Worm (Caenorhabditis elegans) whole organism, early embryonic: ENCODE measurements around the gene T21E8.4.

Source experiments
- B0310.2 ChIP-seq: sonication (generic microtip); optimal IDR thresholded peaks from 2 replicates; lab custom pipeline; 2016; ENCODE audit warnings: mild to moderate bottlenecking, missing genetic modification characterization, missing compliant biosample characterization
- F13C5.2 ChIP-seq: sonication (generic microtip); optimal IDR thresholded peaks from 2 replicates; lab custom pipeline; 2017; ENCODE audit warnings: mild to moderate bottlenecking, missing genetic modification characterization, inconsistent platforms, missing compliant biosample characterization
- aly-1 ChIP-seq: sonication (generic microtip); optimal IDR thresholded peaks from 2 replicates; lab custom pipeline; 2016; ENCODE audit warnings: missing genetic modification characterization, missing compliant biosample characterization
- ama-1 ChIP-seq: fragments of 150-350 bp; optimal IDR thresholded peaks from 2 replicates; lab custom pipeline; 2014
- ceh-13 ChIP-seq: fragments of 200-800 bp; sonication (Bioruptor generic); optimal IDR thresholded peaks from 2 replicates; lab custom pipeline; 2018; ENCODE audit warnings: mild to moderate bottlenecking, missing genetic modification characterization, missing compliant biosample characterization
- ceh-36 ChIP-seq: sonication (generic microtip); optimal IDR thresholded peaks from 2 replicates; lab custom pipeline; 2016; ENCODE audit warnings: missing genetic modification characterization, inconsistent platforms, missing compliant biosample characterization
- ets-7 ChIP-seq: sonication (generic microtip); optimal IDR thresholded peaks from 2 replicates; lab custom pipeline; 2016; ENCODE audit warnings: missing genotype, missing genetic modification characterization, missing compliant biosample characterization
- flt-1 ChIP-seq: fragments of 200-800 bp; sonication (Bioruptor generic); IDR thresholded peaks from 2 replicates; pipeline ENCODE4 v1.3.6; 2022; ENCODE audit warnings: missing genetic modification characterization, missing compliant biosample characterization
- hmbx-1 ChIP-seq: sonication (generic microtip); optimal IDR thresholded peaks from 2 replicates; lab custom pipeline; 2016; ENCODE audit warnings: mild to moderate bottlenecking, missing genetic modification characterization, missing compliant biosample characterization
- hmg-4 ChIP-seq: fragments of 200-800 bp; sonication (Bioruptor generic); optimal IDR thresholded peaks from 2 replicates; lab custom pipeline; 2018; ENCODE audit warnings: mild to moderate bottlenecking, missing genetic modification characterization, missing compliant biosample characterization
- hnd-1 ChIP-seq: sonication (generic microtip); optimal IDR thresholded peaks from 2 replicates; lab custom pipeline; 2016; ENCODE audit warnings: missing genetic modification characterization, missing compliant biosample characterization
- pes-1 ChIP-seq: fragments of 200-800 bp; sonication (Bioruptor generic); IDR thresholded peaks from 2 replicates; pipeline ENCODE4 v1.3.6; 2022; ENCODE audit warnings: missing genetic modification reagents, missing genetic modification characterization, missing compliant biosample characterization
- scrt-1 ChIP-seq: fragments of 200-800 bp; sonication (Bioruptor generic); IDR thresholded peaks from 2 replicates; pipeline ENCODE4 v1.3.6; 2022; ENCODE audit warnings: missing genetic modification characterization, missing compliant biosample characterization
- sea-1 ChIP-seq: fragments of 200-800 bp; sonication (Bioruptor generic); conservative IDR thresholded peaks from 2 replicates; pipeline ENCODE4 v1.3.6; 2022; ENCODE audit warnings: missing genetic modification characterization, missing compliant biosample characterization
- tbx-11 ChIP-seq: fragments of 200-800 bp; sonication (Bioruptor generic); IDR thresholded peaks from 2 replicates; pipeline ENCODE4 v1.3.6; 2022; ENCODE audit warnings: missing genetic modification characterization, missing compliant biosample characterization
- tbx-37 ChIP-seq: fragments of 200-800 bp; sonication (Bioruptor generic); conservative IDR thresholded peaks from 2 replicates; pipeline ENCODE4 v1.3.6; 2022; ENCODE audit warnings: missing genetic modification reagents, missing genetic modification characterization, missing compliant biosample characterization
- tra-4 ChIP-seq: sonication (generic microtip); optimal IDR thresholded peaks from 2 replicates; lab custom pipeline; 2017; ENCODE audit warnings: missing genetic modification characterization, missing compliant biosample characterization

T21E8.4 gene

DNA sequence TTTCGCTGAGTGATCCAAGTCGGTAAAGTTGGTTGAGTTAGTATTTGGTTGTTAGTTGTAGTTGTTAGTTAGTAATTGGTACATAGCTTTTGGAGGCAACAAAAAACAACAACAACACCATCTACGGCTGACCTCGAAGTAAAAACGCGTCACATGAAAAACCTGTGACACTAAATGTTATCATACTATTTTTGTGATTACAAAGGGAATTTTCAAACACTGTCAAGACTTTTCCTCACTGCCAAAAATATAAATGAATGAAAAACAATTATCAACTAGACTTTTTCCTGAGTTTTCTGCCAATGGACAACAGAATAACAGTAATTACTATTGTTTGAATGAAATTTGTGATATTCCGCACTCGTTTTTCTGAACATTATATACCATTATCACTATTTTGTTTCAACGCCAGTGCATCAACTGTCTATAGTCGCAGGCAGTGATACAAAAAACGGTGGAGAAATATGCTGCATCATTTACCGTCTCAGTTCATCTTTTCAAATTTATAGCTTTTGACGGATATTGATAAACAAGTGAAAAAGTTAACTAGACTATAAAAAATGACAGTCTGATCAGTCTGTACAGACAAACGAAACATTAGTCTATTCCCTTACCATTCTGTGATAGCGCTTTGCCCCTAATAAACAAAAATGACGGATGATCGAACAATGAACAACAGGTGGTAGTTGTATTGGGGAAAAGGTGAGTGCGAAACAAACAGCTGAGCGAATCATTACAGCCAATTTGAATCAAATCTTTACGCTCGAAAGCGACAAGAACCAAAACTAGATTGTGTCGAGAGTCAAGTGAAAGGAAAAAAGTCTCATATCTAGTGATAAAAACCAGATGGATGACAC, 34.0 kb downstream of the T21E8.4 start:
- TF ChIP-seq aly-1 (tag; lab: Kevin White, UChicago) (no peak), ceh-36 (tag; lab: Kevin White, UChicago) (no peak), ama-1 (lab: Kevin White, UChicago) (no peak), tbx-37 (GFP tag; lab: Robert Waterston, UW) (no peak), pes-1 (GFP tag; lab: Robert Waterston, UW) (no peak), flt-1 (GFP tag; lab: Robert Waterston, UW) (no peak), hmbx-1 (no peak), ets-7 (tag; lab: Kevin White, UChicago) (no peak), tra-4 (no peak), hmg-4 (no peak), F13C5.2 (tag; lab: Kevin White, UChicago) (no peak), scrt-1 (GFP tag; lab: Robert Waterston, UW) (no peak), hnd-1 (tag; lab: Kevin White, UChicago) (no peak), B0310.2 (tag; lab: Kevin White, UChicago) (no peak)

DNA sequence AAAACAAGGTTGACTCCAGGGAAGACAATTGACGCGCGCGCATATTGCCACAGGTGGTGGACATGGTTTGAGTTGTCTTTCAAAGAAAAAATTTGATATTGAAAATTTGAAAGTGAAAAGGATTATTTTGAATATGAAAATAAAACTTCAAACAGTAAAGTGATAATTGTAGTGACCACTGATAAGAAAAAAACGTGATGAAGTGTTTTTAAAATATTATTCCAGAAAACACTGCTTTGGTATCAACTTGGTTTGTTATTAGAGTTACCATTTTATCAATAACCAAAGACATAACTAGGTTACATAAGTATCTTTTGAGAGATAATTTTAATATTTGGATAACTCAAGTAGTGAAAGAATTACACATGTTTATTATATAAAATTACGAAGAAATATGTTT, 35.6 kb downstream of the T21E8.4 start:
- TF ChIP-seq scrt-1 (GFP tag; lab: Robert Waterston, UW), result no peak
- no peak for TF ChIP-seq flt-1 (GFP tag; lab: Robert Waterston, UW)
- no peak for TF ChIP-seq hnd-1 (tag; lab: Kevin White, UChicago)
- TF ChIP-seq tbx-37 (GFP tag; lab: Robert Waterston, UW), result no peak
- no peak for TF ChIP-seq ceh-36 (tag; lab: Kevin White, UChicago)
- no peak for TF ChIP-seq B0310.2 (tag; lab: Kevin White, UChicago)
- TF ChIP-seq hmg-4, result no peak
- TF ChIP-seq tra-4, result no peak
- no peak for TF ChIP-seq ama-1 (lab: Kevin White, UChicago)
- TF ChIP-seq sea-1 (GFP tag; lab: Robert Waterston, UW), result no peak
- TF ChIP-seq pes-1 (GFP tag; lab: Robert Waterston, UW), result no peak
- no peak for TF ChIP-seq ceh-13 (GFP tag; lab: Kevin White, UChicago)
- TF ChIP-seq aly-1 (tag; lab: Kevin White, UChicago), result no peak
- TF ChIP-seq hmbx-1, result no peak
- TF ChIP-seq F13C5.2 (tag; lab: Kevin White, UChicago), result no peak
- TF ChIP-seq tbx-11, result no peak
- no peak for TF ChIP-seq ets-7 (tag; lab: Kevin White, UChicago)

DNA sequence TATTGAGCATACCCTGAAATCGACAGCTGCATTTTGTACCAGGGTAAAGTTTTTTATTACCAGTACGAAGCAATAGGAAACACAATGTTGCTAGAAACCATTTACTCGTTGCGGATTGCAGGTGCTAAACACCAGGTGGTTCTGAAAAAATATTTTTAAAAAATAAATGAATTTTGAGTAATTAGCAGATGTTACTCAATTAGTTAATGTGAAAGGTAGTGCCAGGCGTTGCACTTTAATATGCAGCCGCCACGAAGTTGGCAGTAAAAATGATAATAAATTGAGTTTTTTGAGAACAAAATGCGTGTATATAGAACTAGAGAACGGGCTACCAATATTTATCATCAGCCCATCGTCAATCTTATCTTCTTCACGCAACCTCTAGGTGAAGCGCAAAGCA, 39.0 kb downstream of the T21E8.4 start, which contains the start of gene nstp-9:
TSS of gene nstp-9 (minus strand) at position 101 of the 400 bp plus-strand sequence.
- TF ChIP-seq hmg-4, result no peak
- TF ChIP-seq ceh-13 (GFP tag; lab: Kevin White, UChicago), result no peak
- no peak for TF ChIP-seq tbx-37 (GFP tag; lab: Robert Waterston, UW)
- no peak for TF ChIP-seq sea-1 (GFP tag; lab: Robert Waterston, UW)
- TF ChIP-seq pes-1 (GFP tag; lab: Robert Waterston, UW), result no peak
- TF ChIP-seq ceh-36 (tag; lab: Kevin White, UChicago), result no peak
- TF ChIP-seq hnd-1 (tag; lab: Kevin White, UChicago), result no peak
- no peak for TF ChIP-seq tra-4
- no peak for TF ChIP-seq ets-7 (tag; lab: Kevin White, UChicago)
- TF ChIP-seq tbx-11, result no peak
- no peak for TF ChIP-seq hmbx-1

DNA sequence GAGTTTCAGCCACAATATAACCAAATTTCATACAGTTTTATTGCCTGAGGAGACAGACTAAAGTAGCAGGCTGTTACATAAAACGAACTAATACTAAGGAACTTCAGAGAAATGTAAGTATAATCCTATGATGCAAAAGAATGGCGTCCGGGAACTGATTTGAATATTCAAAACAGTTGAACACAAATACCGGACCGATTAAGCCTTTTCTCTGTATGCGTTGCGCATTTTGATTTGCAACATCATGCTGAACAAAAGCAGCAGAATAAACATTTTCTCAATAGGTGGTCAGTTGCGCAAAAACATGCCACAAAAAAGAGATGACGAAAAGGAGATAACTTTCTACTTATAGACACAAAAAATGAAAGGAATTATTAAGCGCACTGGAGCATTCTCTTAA, 43.4 kb downstream of the T21E8.4 start:
- TF ChIP-seq hmg-4, result no peak
- no peak for TF ChIP-seq B0310.2 (tag; lab: Kevin White, UChicago)
- TF ChIP-seq tbx-11, result no peak
- TF ChIP-seq ceh-13 (GFP tag; lab: Kevin White, UChicago), result no peak
- TF ChIP-seq ama-1 (lab: Kevin White, UChicago), result no peak
- no peak for TF ChIP-seq ets-7 (tag; lab: Kevin White, UChicago)
- TF ChIP-seq tra-4, result no peak
- TF ChIP-seq aly-1 (tag; lab: Kevin White, UChicago), result no peak
- TF ChIP-seq tbx-37 (GFP tag; lab: Robert Waterston, UW), result no peak

DNA sequence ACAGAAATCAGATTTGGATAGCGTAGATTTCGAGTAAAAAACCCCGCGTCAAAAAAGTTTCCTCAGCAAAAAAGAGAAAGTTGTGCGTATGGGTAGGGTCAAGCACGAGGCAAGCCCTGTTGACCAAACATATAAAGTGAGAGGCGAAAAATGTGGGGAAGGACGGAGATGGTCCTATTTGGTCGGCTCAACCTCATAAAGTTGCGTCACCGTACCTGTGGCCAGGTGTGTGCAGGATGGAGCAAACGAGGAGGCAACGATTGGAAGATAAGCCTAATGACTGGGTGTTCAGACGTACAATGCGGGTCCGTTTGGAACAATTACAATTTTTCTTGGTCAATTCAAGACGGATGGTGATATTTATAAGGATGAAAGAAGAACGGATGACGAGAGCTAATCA, 46.5 kb downstream of the T21E8.4 start:
- TF ChIP-seq B0310.2 (tag; lab: Kevin White, UChicago) (no peak), scrt-1 (GFP tag; lab: Robert Waterston, UW) (no peak), ceh-13 (GFP tag; lab: Kevin White, UChicago) (no peak), aly-1 (tag; lab: Kevin White, UChicago) (peak; percentile 30), tra-4 (no peak), hmbx-1 (no peak)

DNA sequence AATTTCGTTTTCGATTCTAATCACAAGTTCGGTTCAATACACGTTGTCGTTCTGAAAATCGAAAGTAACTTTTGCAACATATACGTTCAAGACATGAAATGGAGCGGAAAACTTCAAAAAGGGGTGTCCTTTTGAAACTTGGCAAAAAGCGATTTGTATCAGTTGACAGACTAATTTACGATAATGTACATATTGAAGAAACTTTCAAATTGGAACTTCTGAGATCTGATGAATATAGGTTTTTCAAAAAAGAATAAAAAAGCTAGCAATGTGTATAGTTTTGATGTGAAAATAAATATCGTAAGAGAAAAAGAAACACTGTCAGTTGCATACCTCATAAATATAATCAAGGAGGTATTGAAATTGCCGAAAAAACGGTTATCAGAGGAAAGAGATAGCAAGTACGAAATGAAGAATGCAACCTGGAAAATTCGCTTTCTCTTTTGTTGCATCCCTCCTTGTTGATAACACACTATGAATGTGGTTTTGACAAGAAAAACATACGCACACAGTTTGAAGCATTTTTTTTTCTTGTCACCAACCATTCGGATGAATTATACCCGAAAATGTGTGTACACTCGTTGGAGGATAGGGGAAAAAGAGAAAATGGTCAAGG, 48.4 kb downstream of the T21E8.4 start, which contains the start of gene dgn-1:
TSS of gene dgn-1 (minus strand) at position 51 of the 616 bp plus-strand sequence.
- no peak for TF ChIP-seq pes-1 (GFP tag; lab: Robert Waterston, UW)
- no peak for TF ChIP-seq tbx-11
- TF ChIP-seq aly-1 (tag; lab: Kevin White, UChicago), result no peak
- no peak for TF ChIP-seq ama-1 (lab: Kevin White, UChicago)
- no peak for TF ChIP-seq ets-7 (tag; lab: Kevin White, UChicago)
- TF ChIP-seq hmg-4, result no peak
- no peak for TF ChIP-seq hmbx-1
- TF ChIP-seq B0310.2 (tag; lab: Kevin White, UChicago), result no peak
- no peak for TF ChIP-seq hnd-1 (tag; lab: Kevin White, UChicago)
- no peak for TF ChIP-seq tbx-37 (GFP tag; lab: Robert Waterston, UW)
- TF ChIP-seq tra-4, result no peak
- TF ChIP-seq flt-1 (GFP tag; lab: Robert Waterston, UW), result no peak
- no peak for TF ChIP-seq ceh-36 (tag; lab: Kevin White, UChicago)
- no peak for TF ChIP-seq F13C5.2 (tag; lab: Kevin White, UChicago)
- no peak for TF ChIP-seq sea-1 (GFP tag; lab: Robert Waterston, UW)
- no peak for TF ChIP-seq ceh-13 (GFP tag; lab: Kevin White, UChicago)
- no peak for TF ChIP-seq scrt-1 (GFP tag; lab: Robert Waterston, UW)
